Worm (Caenorhabditis elegans) whole organism, L1 larva: ENCODE measurements around the gene Y59H11AM.1.

Experiments used
- C16A3.4 ChIP-seq: fragments of 150-350 bp; optimal IDR thresholded peaks from 2 replicates; lab custom pipeline; 2014; ENCODE audit warnings: missing biosample characterization, missing genetic modification characterization
- C34B4.2 ChIP-seq: sonication (generic microtip); optimal IDR thresholded peaks from 2 replicates; lab custom pipeline; 2017; ENCODE audit warnings: mild to moderate bottlenecking, missing genetic modification characterization, missing compliant biosample characterization
- aha-1 ChIP-seq: fragments of 150-350 bp; optimal IDR thresholded peaks from 2 replicates; lab custom pipeline; 2014; ENCODE audit warnings: missing biosample characterization, missing genetic modification characterization
- blmp-1 ChIP-seq: fragments of 150-350 bp; optimal IDR thresholded peaks from 2 replicates; lab custom pipeline; 2014; ENCODE audit warnings: missing biosample characterization, missing genetic modification characterization
- ceh-90 ChIP-seq: sonication (generic microtip); optimal IDR thresholded peaks from 2 replicates; lab custom pipeline; 2016; ENCODE audit warnings: missing genetic modification characterization, missing compliant biosample characterization
- ces-1 ChIP-seq: fragments of 150-350 bp; optimal IDR thresholded peaks from 2 replicates; lab custom pipeline; 2014; ENCODE audit warnings: missing biosample characterization, missing genetic modification reagents, missing genetic modification characterization
- dpl-1 ChIP-seq, 3 experiments: fragments of 150-350 bp in 2 of 3; sonication (generic microtip) in 1 of 3; optimal IDR thresholded peaks; 2 replicates each; lab custom pipeline; 2014 to 2017; ENCODE audit warnings: missing biosample characterization in 3 of 3, missing genetic modification characterization in 3 of 3, missing genetic modification reagents in 3 of 3
- dsc-1 ChIP-seq: sonication (generic microtip); optimal IDR thresholded peaks from 2 replicates; lab custom pipeline; 2016; ENCODE audit warnings: mild to moderate bottlenecking, missing genetic modification characterization, missing compliant biosample characterization
- efl-1 ChIP-seq, 4 experiments: fragments of 150-350 bp; optimal IDR thresholded peaks in 3 of 4; peaks in 1 of 4; 1 replicate in 1 of 4; 2 replicates in 3 of 4; lab custom pipeline; 2014; ENCODE audit warnings: missing biosample characterization in 2 of 4, missing genetic modification characterization in 2 of 4, missing genetic modification reagents in 2 of 4
- egl-27 ChIP-seq, 2 experiments: fragments of 150-350 bp in 1 of 2; sonication (generic microtip); optimal IDR thresholded peaks; 3 replicates each; lab custom pipeline; 2017 to 2018; ENCODE audit warnings: missing biosample characterization in 2 of 2, missing genetic modification characterization in 2 of 2, missing genetic modification reagents in 2 of 2
- elt-2 ChIP-seq: sonication (generic microtip); optimal IDR thresholded peaks from 2 replicates; lab custom pipeline; 2016; ENCODE audit warnings: missing genetic modification characterization, mild to moderate bottlenecking, inconsistent platforms, missing compliant biosample characterization, missing genetic modification reagents
- elt-3 ChIP-seq, 6 experiments: fragments of 150-350 bp in 1 of 6; sonication (generic microtip); optimal IDR thresholded peaks; 2 replicates each; lab custom pipeline; 2017 to 2018; ENCODE audit warnings: missing biosample characterization in 6 of 6, missing genetic modification characterization in 6 of 6, inconsistent platforms in 1 of 6
- ets-5 ChIP-seq: fragments of 200-800 bp; sonication (Bioruptor generic); IDR thresholded peaks from 2 replicates; pipeline ENCODE4 v1.3.6; 2022; ENCODE audit warnings: missing genetic modification characterization, missing compliant biosample characterization
- fkh-8 ChIP-seq: sonication (generic microtip); optimal IDR thresholded peaks from 2 replicates; lab custom pipeline; 2016; ENCODE audit warnings: mild to moderate bottlenecking, missing genetic modification characterization, missing compliant biosample characterization
- hlh-4 ChIP-seq: sonication (generic microtip); optimal IDR thresholded peaks from 2 replicates; lab custom pipeline; 2016; ENCODE audit warnings: mild to moderate bottlenecking, missing genetic modification characterization, missing compliant biosample characterization
- hpl-2 ChIP-seq: fragments of 150-350 bp; optimal IDR thresholded peaks from 2 replicates; lab custom pipeline; 2014; ENCODE audit warnings: missing biosample characterization, missing genetic modification reagents, missing genetic modification characterization
- irx-1 ChIP-seq: sonication (generic microtip); optimal IDR thresholded peaks from 2 replicates; lab custom pipeline; 2016; ENCODE audit warnings: missing genetic modification characterization, missing compliant biosample characterization
- isw-1 ChIP-seq: fragments of 200-800 bp; sonication (Bioruptor generic); IDR thresholded peaks from 2 replicates; pipeline ENCODE4 v1.3.6; 2022; ENCODE audit warnings: missing genetic modification characterization, missing compliant biosample characterization
- lin-14 ChIP-seq: fragments of 200-800 bp; sonication (Bioruptor generic); optimal IDR thresholded peaks from 2 replicates; lab custom pipeline; 2018; ENCODE audit warnings: mild to moderate bottlenecking, missing genetic modification characterization, moderate library complexity, missing compliant biosample characterization
- lin-35 ChIP-seq, 2 experiments: fragments of 150-350 bp; optimal IDR thresholded peaks; 2 replicates each; lab custom pipeline; 2014; ENCODE audit warnings: missing biosample characterization in 2 of 2, missing genetic modification characterization in 2 of 2, missing genetic modification reagents in 2 of 2
- lir-3 ChIP-seq: sonication (generic microtip); optimal IDR thresholded peaks from 2 replicates; lab custom pipeline; 2016; ENCODE audit warnings: mild to moderate bottlenecking, missing genetic modification characterization, moderate library complexity, missing compliant biosample characterization; ENCODE audit not compliant: poor library complexity
- lsy-2 ChIP-seq, 2 experiments: fragments of 150-350 bp; optimal IDR thresholded peaks; 2 replicates each; lab custom pipeline; 2014; ENCODE audit warnings: missing biosample characterization in 2 of 2, missing genetic modification characterization in 2 of 2
- mab-9 ChIP-seq: fragments of 200-800 bp; sonication (Bioruptor generic); IDR thresholded peaks from 2 replicates; pipeline ENCODE4 v1.3.6; 2022; ENCODE audit warnings: missing genetic modification reagents, missing genetic modification characterization, missing compliant biosample characterization
- mdl-1 ChIP-seq, 2 experiments: fragments of 150-350 bp; optimal IDR thresholded peaks; 2 replicates each; lab custom pipeline; 2014 to 2017; ENCODE audit warnings: missing biosample characterization in 2 of 2, missing genetic modification characterization in 2 of 2, inconsistent platforms in 1 of 2
- mep-1 ChIP-seq: fragments of 150-350 bp; optimal IDR thresholded peaks from 2 replicates; lab custom pipeline; 2014; ENCODE audit warnings: missing biosample characterization, missing genetic modification characterization
- nhr-11 ChIP-seq: fragments of 150-350 bp; optimal IDR thresholded peaks from 2 replicates; lab custom pipeline; 2014; ENCODE audit warnings: missing biosample characterization, missing genetic modification characterization
- nhr-19 ChIP-seq: fragments of 200-800 bp; sonication (Bioruptor generic); conservative IDR thresholded peaks from 2 replicates; pipeline ENCODE4 v1.3.6; 2022; ENCODE audit warnings: missing genetic modification characterization, missing compliant biosample characterization
- nhr-20 ChIP-seq: sonication (generic microtip); optimal IDR thresholded peaks from 2 replicates; lab custom pipeline; 2016; ENCODE audit warnings: mild to moderate bottlenecking, missing genetic modification characterization, missing compliant biosample characterization
- nhr-47 ChIP-seq: sonication (generic microtip); optimal IDR thresholded peaks from 2 replicates; lab custom pipeline; 2016; ENCODE audit warnings: mild to moderate bottlenecking, missing genetic modification characterization, moderate library complexity, missing compliant biosample characterization
- nhr-71 ChIP-seq: sonication (generic microtip); optimal IDR thresholded peaks from 2 replicates; lab custom pipeline; 2016; ENCODE audit warnings: mild to moderate bottlenecking, missing genetic modification characterization, moderate library complexity, missing compliant biosample characterization
- nhr-76 ChIP-seq: sonication (generic microtip); optimal IDR thresholded peaks from 2 replicates; lab custom pipeline; 2017; ENCODE audit warnings: missing biosample characterization, missing genetic modification characterization
- nhr-77 ChIP-seq: fragments of 150-350 bp; optimal IDR thresholded peaks from 2 replicates; lab custom pipeline; 2014; ENCODE audit warnings: missing biosample characterization, missing genetic modification characterization
- nhr-85 ChIP-seq: sonication (generic microtip); peaks from one replicate; lab custom pipeline; 2016; ENCODE audit warnings: missing genetic modification characterization, inconsistent platforms, missing compliant biosample characterization
- nhr-90 ChIP-seq: sonication (generic microtip); optimal IDR thresholded peaks from 2 replicates; lab custom pipeline; 2016; ENCODE audit warnings: mild to moderate bottlenecking, missing genetic modification characterization, missing compliant biosample characterization; ENCODE audit not compliant: poor library complexity
- pqm-1 ChIP-seq: sonication (generic microtip); optimal IDR thresholded peaks from 3 replicates; lab custom pipeline; 2017; ENCODE audit warnings: missing biosample characterization, missing genetic modification characterization
- rnt-1 ChIP-seq: sonication (generic microtip); optimal IDR thresholded peaks from 2 replicates; lab custom pipeline; 2016; ENCODE audit warnings: mild to moderate bottlenecking, missing genetic modification characterization, moderate library complexity, missing compliant biosample characterization
- skn-1 ChIP-seq: fragments of 150-350 bp; optimal IDR thresholded peaks from 2 replicates; lab custom pipeline; 2014; ENCODE audit warnings: missing biosample characterization, missing genetic modification characterization
- snu-23 ChIP-seq: sonication (generic microtip); optimal IDR thresholded peaks from 2 replicates; lab custom pipeline; 2016; ENCODE audit warnings: missing genetic modification characterization, missing compliant biosample characterization
- sox-4 ChIP-seq: sonication (generic microtip); optimal IDR thresholded peaks from 2 replicates; lab custom pipeline; 2016; ENCODE audit warnings: missing genetic modification characterization, missing compliant biosample characterization
- sup-37 ChIP-seq: fragments of 200-800 bp; sonication (Bioruptor generic); optimal IDR thresholded peaks from 2 replicates; lab custom pipeline; 2018; ENCODE audit warnings: mild to moderate bottlenecking, missing genetic modification characterization, missing compliant biosample characterization
- swsn-7 ChIP-seq: sonication (generic microtip); optimal IDR thresholded peaks from 2 replicates; lab custom pipeline; 2016; ENCODE audit warnings: missing genetic modification characterization, missing compliant biosample characterization
- tbx-2 ChIP-seq: sonication (generic microtip); optimal IDR thresholded peaks from 2 replicates; lab custom pipeline; 2016; ENCODE audit warnings: missing genetic modification characterization, missing compliant biosample characterization
- unc-130 ChIP-seq: fragments of 150-350 bp; optimal IDR thresholded peaks from 2 replicates; lab custom pipeline; 2017; ENCODE audit warnings: missing biosample characterization, missing genetic modification characterization, inconsistent platforms
- xbp-1 ChIP-seq: sonication (generic microtip); optimal IDR thresholded peaks from 2 replicates; lab custom pipeline; 2016; ENCODE audit warnings: missing genetic modification characterization, missing compliant biosample characterization
- ztf-11 ChIP-seq, 2 experiments: sonication (generic microtip); optimal IDR thresholded peaks; 2 replicates each; lab custom pipeline; 2016 to 2017; ENCODE audit warnings: missing genetic modification characterization in 2 of 2, missing biosample characterization in 1 of 2, missing compliant biosample characterization in 1 of 2
- ztf-4 ChIP-seq: fragments of 150-350 bp; optimal IDR thresholded peaks from 2 replicates; lab custom pipeline; 2014; ENCODE audit warnings: missing biosample characterization, missing genetic modification characterization

Y59H11AM.1 gene

ce11 chrIV:8571138-8571537 lies at the start of gene Y59H11AM.1:
TSS of gene Y59H11AM.1 (plus strand) at chrIV:8571438.
- TF ChIP-seq ceh-90 (tag; lab: Kevin White, UChicago) (no peak), ces-1 (GFP tag; lab: Kevin White, UChicago) (no peak)
- TF ChIP-seq, all 84 proteins: peak for 0

- TF ChIP-seq elt-3 (tag; optimal IDR thresholded peaks at IDR 0.05; lab: Kevin White, UChicago), result no peak
- no peak for TF ChIP-seq hlh-4 (tag; lab: Kevin White, UChicago)
- TF ChIP-seq snu-23 (GFP tag; lab: Kevin White, UChicago), result no peak
- TF ChIP-seq nhr-77, result no peak
- no peak for TF ChIP-seq elt-2
- TF ChIP-seq sup-37 (GFP tag; lab: Kevin White, UChicago), result no peak
- no peak for TF ChIP-seq nhr-19 (GFP tag; lab: Robert Waterston, UW)
- TF ChIP-seq pqm-1, result no peak
- no peak for TF ChIP-seq ets-5 (GFP tag; lab: Robert Waterston, UW)
- no peak for TF ChIP-seq aha-1
- TF ChIP-seq ceh-90 (tag; lab: Kevin White, UChicago), result no peak
These were observed 47.3 kb upstream of the Y59H11AM.1 start for ce11 chrIV:8523981-8524380.

- peak in 1 of 2 experiments; percentile 80 for TF ChIP-seq egl-27 (tag; optimal IDR thresholded peaks at IDR 0.05; lab: Kevin White, UChicago)
- TF ChIP-seq fkh-8 (tag; lab: Kevin White, UChicago), result no peak
- TF ChIP-seq efl-1 (optimal IDR thresholded peaks at IDR 0.05; lab: Kevin White, UChicago), result peak; percentile 18 to 37
- peak; percentile 7 to 93 for TF ChIP-seq efl-1 (GFP tag; optimal IDR thresholded peaks at IDR 0.05 in 1 of 2; lab: Kevin White, UChicago)
- TF ChIP-seq nhr-90 (tag; lab: Kevin White, UChicago), result peak; percentile 59
- TF ChIP-seq sox-4 (tag; lab: Kevin White, UChicago), result peak; percentile 39
- TF ChIP-seq dpl-1 (GFP tag; optimal IDR thresholded peaks at IDR 0.05; lab: Kevin White, UChicago), result peak in 1 of 3 experiments; percentile 25
- peak; percentile 86 for TF ChIP-seq blmp-1 (tag; lab: Kevin White, UChicago)
- TF ChIP-seq nhr-76 (tag; lab: Kevin White, UChicago), result no peak
- peak; percentile 85 for TF ChIP-seq snu-23 (GFP tag; lab: Kevin White, UChicago)
- TF ChIP-seq skn-1, result peak; percentile 1
- peak; percentile 31 for TF ChIP-seq xbp-1 (tag; lab: Kevin White, UChicago)
- TF ChIP-seq mdl-1 (tag; optimal IDR thresholded peaks at IDR 0.05; lab: Kevin White, UChicago), result peak in 1 of 2 experiments; percentile 91
- peak; percentile 94 for TF ChIP-seq nhr-85 (tag; lab: Kevin White, UChicago)
- TF ChIP-seq unc-130 (tag; lab: Kevin White, UChicago), result peak; percentile 49
- peak; percentile 37 for TF ChIP-seq elt-2
- peak in 3 of 6 experiments; percentile 56 to 97 (median 90) for TF ChIP-seq elt-3 (tag; optimal IDR thresholded peaks at IDR 0.05; lab: Kevin White, UChicago)
- peak; percentile 88 for TF ChIP-seq nhr-19 (GFP tag; lab: Robert Waterston, UW)
- TF ChIP-seq C16A3.4 (tag; lab: Kevin White, UChicago), result peak; percentile 50
- peak; percentile 94 for TF ChIP-seq nhr-71 (tag; lab: Kevin White, UChicago)
- TF ChIP-seq aha-1, result no peak
- peak; percentile 71 for TF ChIP-seq ztf-4 (tag; lab: Kevin White, UChicago)
- peak; percentile 67 for TF ChIP-seq mep-1 (tag; lab: Kevin White, UChicago)
- TF ChIP-seq ztf-11 (tag; optimal IDR thresholded peaks at IDR 0.05; lab: Kevin White, UChicago), result no peak
- peak; percentile 32 for TF ChIP-seq lir-3
- peak; percentile 66 for TF ChIP-seq nhr-11 (tag; lab: Kevin White, UChicago)
- peak; percentile 93 for TF ChIP-seq nhr-20 (tag; lab: Kevin White, UChicago)
- TF ChIP-seq irx-1 (tag; lab: Kevin White, UChicago), result peak; percentile 49
- TF ChIP-seq lin-35 (GFP tag; optimal IDR thresholded peaks at IDR 0.05; lab: Kevin White, UChicago), result peak in 1 of 2 experiments; percentile 67
- TF ChIP-seq nhr-47, result peak; percentile 61
- no peak for TF ChIP-seq hpl-2 (GFP tag; lab: Kevin White, UChicago)
- TF ChIP-seq mab-9, result no peak
- peak; percentile 94 for TF ChIP-seq lin-14 (GFP tag; lab: Kevin White, UChicago)
- peak; percentile 83 for TF ChIP-seq rnt-1 (tag; lab: Kevin White, UChicago)
- no peak for TF ChIP-seq C34B4.2
- peak; percentile 44 for TF ChIP-seq swsn-7
- peak; percentile 82 for TF ChIP-seq tbx-2 (tag; lab: Kevin White, UChicago)
- no peak for TF ChIP-seq isw-1 (GFP tag; lab: Robert Waterston, UW)
- peak; percentile 73 to 91 for TF ChIP-seq lsy-2 (tag; optimal IDR thresholded peaks at IDR 0.05; lab: Kevin White, UChicago)
- TF ChIP-seq dsc-1 (tag; lab: Kevin White, UChicago), result no peak
These were observed 45.2 kb upstream of the Y59H11AM.1 start for ce11 chrIV:8526050-8526449.
